Worm (Caenorhabditis elegans) whole organism, late embryonic: ENCODE data around the gene clec-59.

ENCODE experiments used
- K09A11.1 ChIP-seq: sonication (generic microtip); optimal IDR thresholded peaks from 2 replicates; lab custom pipeline; 2017; ENCODE audit warnings: antibody characterized with exemption, mild to moderate bottlenecking, missing genetic modification characterization, missing compliant biosample characterization; ENCODE audit not compliant: insufficient read depth
- Y22D7AL.16 ChIP-seq: sonication (generic microtip); optimal IDR thresholded peaks from 2 replicates; lab custom pipeline; 2016; ENCODE audit warnings: missing genetic modification characterization, missing compliant biosample characterization
- ahr-1 ChIP-seq: sonication (generic microtip); optimal IDR thresholded peaks from 2 replicates; lab custom pipeline; 2016; ENCODE audit warnings: missing genetic modification characterization, missing compliant biosample characterization
- ama-1 ChIP-seq: fragments of 150-350 bp; optimal IDR thresholded peaks from 2 replicates; lab custom pipeline; 2014
- ceh-19 ChIP-seq: fragments of 200-800 bp; sonication (Bioruptor generic); optimal IDR thresholded peaks from 2 replicates; lab custom pipeline; 2018; ENCODE audit warnings: mild to moderate bottlenecking, missing genetic modification characterization, missing compliant biosample characterization
- ceh-2 ChIP-seq: sonication (generic microtip); optimal IDR thresholded peaks from 2 replicates; lab custom pipeline; 2016; ENCODE audit warnings: missing genotype, missing genetic modification characterization, missing compliant biosample characterization
- ceh-22 ChIP-seq: sonication (generic microtip); optimal IDR thresholded peaks from 2 replicates; lab custom pipeline; 2017; ENCODE audit warnings: missing biosample characterization, missing genetic modification characterization
- ceh-30 ChIP-seq: fragments of 150-350 bp; optimal IDR thresholded peaks from 2 replicates; lab custom pipeline; 2014; ENCODE audit warnings: missing biosample characterization, missing genetic modification characterization
- ceh-31 ChIP-seq: sonication (generic microtip); optimal IDR thresholded peaks from 2 replicates; lab custom pipeline; 2016; ENCODE audit warnings: missing genetic modification characterization, missing compliant biosample characterization
- ceh-34 ChIP-seq: sonication (generic microtip); optimal IDR thresholded peaks from 2 replicates; lab custom pipeline; 2016; ENCODE audit warnings: mild to moderate bottlenecking, missing genetic modification characterization, missing compliant biosample characterization
- ceh-45 ChIP-seq: fragments of 200-800 bp; sonication (Bioruptor generic); IDR thresholded peaks from 2 replicates; pipeline ENCODE4 v1.3.6; 2022; ENCODE audit warnings: missing genetic modification reagents, missing genetic modification characterization, missing compliant biosample characterization
- ceh-48 ChIP-seq: sonication (generic microtip); optimal IDR thresholded peaks from 2 replicates; lab custom pipeline; 2016; ENCODE audit warnings: missing genetic modification characterization, inconsistent platforms, missing compliant biosample characterization
- che-1 ChIP-seq: sonication (generic microtip); optimal IDR thresholded peaks from 2 replicates; lab custom pipeline; 2016; ENCODE audit warnings: mild to moderate bottlenecking, missing genetic modification characterization, missing compliant biosample characterization
- dmd-4 ChIP-seq: sonication (generic microtip); optimal IDR thresholded peaks from 2 replicates; lab custom pipeline; 2016; ENCODE audit warnings: borderline replicate concordance, missing genetic modification characterization, missing compliant biosample characterization
- elt-2 ChIP-seq: sonication (generic microtip); optimal IDR thresholded peaks from 2 replicates; lab custom pipeline; 2016; ENCODE audit warnings: missing genetic modification reagents, missing genetic modification characterization, missing compliant biosample characterization
- elt-4 ChIP-seq: sonication (generic microtip); optimal IDR thresholded peaks from 2 replicates; lab custom pipeline; 2016; ENCODE audit warnings: missing genetic modification characterization, missing compliant biosample characterization
- ets-4 ChIP-seq: sonication (generic microtip); optimal IDR thresholded peaks from 2 replicates; lab custom pipeline; 2016; ENCODE audit warnings: missing genetic modification characterization, missing compliant biosample characterization
- fax-1 ChIP-seq: sonication (generic microtip); optimal IDR thresholded peaks from 2 replicates; lab custom pipeline; 2016; ENCODE audit warnings: missing genotype, missing genetic modification characterization, missing compliant biosample characterization
- fkh-10 ChIP-seq: fragments of 150-350 bp; optimal IDR thresholded peaks from 2 replicates; lab custom pipeline; 2014; ENCODE audit warnings: missing biosample characterization, missing genetic modification reagents, missing genetic modification characterization
- fkh-6 ChIP-seq: sonication (generic microtip); optimal IDR thresholded peaks from 2 replicates; lab custom pipeline; 2016; ENCODE audit warnings: missing genetic modification characterization, missing compliant biosample characterization
- gmeb-2 ChIP-seq: sonication (generic microtip); optimal IDR thresholded peaks from 2 replicates; lab custom pipeline; 2016; ENCODE audit warnings: missing genetic modification characterization, inconsistent platforms, missing compliant biosample characterization
- hlh-13 ChIP-seq: fragments of 200-800 bp; sonication (Bioruptor generic); optimal IDR thresholded peaks from 2 replicates; lab custom pipeline; 2018; ENCODE audit warnings: mild to moderate bottlenecking, missing genetic modification characterization, missing compliant biosample characterization
- hlh-15 ChIP-seq: sonication (generic microtip); optimal IDR thresholded peaks from 2 replicates; lab custom pipeline; 2016; ENCODE audit warnings: missing genetic modification characterization, missing compliant biosample characterization
- hlh-30 ChIP-seq: sonication (generic microtip); optimal IDR thresholded peaks from 2 replicates; lab custom pipeline; 2017; ENCODE audit warnings: antibody characterized with exemption, missing genetic modification characterization, missing compliant biosample characterization; ENCODE audit not compliant: insufficient read depth
- hlh-6 ChIP-seq: sonication (generic microtip); optimal IDR thresholded peaks from 2 replicates; lab custom pipeline; 2016; ENCODE audit warnings: missing genotype, missing genetic modification characterization, missing compliant biosample characterization
- lim-6 ChIP-seq: sonication (generic microtip); optimal IDR thresholded peaks from 2 replicates; lab custom pipeline; 2016; ENCODE audit warnings: missing genetic modification characterization, missing compliant biosample characterization
- mec-3 ChIP-seq: sonication (generic microtip); optimal IDR thresholded peaks from 2 replicates; lab custom pipeline; 2016; ENCODE audit warnings: borderline replicate concordance, missing genetic modification characterization, missing compliant biosample characterization
- nfya-1 ChIP-seq: sonication (generic microtip); optimal IDR thresholded peaks from 2 replicates; lab custom pipeline; 2017; ENCODE audit warnings: missing genetic modification characterization, mild to moderate bottlenecking, missing compliant biosample characterization, antibody characterized with exemption, moderate library complexity
- npax-4 ChIP-seq: sonication (generic microtip); optimal IDR thresholded peaks from 2 replicates; lab custom pipeline; 2016; ENCODE audit warnings: missing genetic modification characterization, missing compliant biosample characterization
- pat-9 ChIP-seq: fragments of 200-800 bp; sonication (Bioruptor generic); optimal IDR thresholded peaks from 2 replicates; lab custom pipeline; 2018; ENCODE audit warnings: mild to moderate bottlenecking, missing genetic modification characterization, moderate library complexity, missing compliant biosample characterization
- pax-1 ChIP-seq: fragments of 150-350 bp; optimal IDR thresholded peaks from 2 replicates; lab custom pipeline; 2014; ENCODE audit warnings: missing biosample characterization, missing genetic modification characterization
- pqm-1 ChIP-seq: sonication (generic microtip); optimal IDR thresholded peaks from 2 replicates; lab custom pipeline; 2016; ENCODE audit warnings: missing genetic modification characterization, missing compliant biosample characterization
- pros-1 ChIP-seq: fragments of 150-350 bp; optimal IDR thresholded peaks from 2 replicates; lab custom pipeline; 2014; ENCODE audit warnings: missing biosample characterization, missing genetic modification reagents, missing genetic modification characterization
- ref-2 ChIP-seq: sonication (generic microtip); optimal IDR thresholded peaks from 2 replicates; lab custom pipeline; 2016; ENCODE audit warnings: missing genetic modification characterization, missing compliant biosample characterization
- rnt-1 ChIP-seq: sonication (generic microtip); optimal IDR thresholded peaks from 2 replicates; lab custom pipeline; 2016; ENCODE audit warnings: missing genetic modification characterization, missing compliant biosample characterization
- sdc-2 ChIP-seq: sonication (generic microtip); optimal IDR thresholded peaks from 2 replicates; lab custom pipeline; 2016; ENCODE audit warnings: missing genotype, missing genetic modification characterization, missing compliant biosample characterization
- sox-2 ChIP-seq: fragments of 200-800 bp; sonication (Bioruptor generic); IDR thresholded peaks from 2 replicates; pipeline ENCODE4 v1.3.6; 2022; ENCODE audit warnings: missing genetic modification reagents, missing genetic modification characterization, missing compliant biosample characterization
- tbx-2 ChIP-seq: sonication (generic microtip); optimal IDR thresholded peaks from 2 replicates; lab custom pipeline; 2016; ENCODE audit warnings: missing genetic modification characterization, missing compliant biosample characterization
- unc-42 ChIP-seq: sonication (generic microtip); optimal IDR thresholded peaks from 2 replicates; lab custom pipeline; 2016; ENCODE audit warnings: missing genotype, missing genetic modification characterization, missing compliant biosample characterization
- unc-86 ChIP-seq: sonication (generic microtip); optimal IDR thresholded peaks from 2 replicates; lab custom pipeline; 2016; ENCODE audit warnings: missing genetic modification characterization, missing compliant biosample characterization
- zip-5 ChIP-seq: sonication (generic microtip); optimal IDR thresholded peaks from 2 replicates; lab custom pipeline; 2016; ENCODE audit warnings: missing genetic modification characterization, missing compliant biosample characterization
- ztf-16 ChIP-seq: sonication (generic microtip); optimal IDR thresholded peaks from 2 replicates; lab custom pipeline; 2017; ENCODE audit warnings: missing genetic modification characterization, missing compliant biosample characterization

The clec-59 gene

DNA sequence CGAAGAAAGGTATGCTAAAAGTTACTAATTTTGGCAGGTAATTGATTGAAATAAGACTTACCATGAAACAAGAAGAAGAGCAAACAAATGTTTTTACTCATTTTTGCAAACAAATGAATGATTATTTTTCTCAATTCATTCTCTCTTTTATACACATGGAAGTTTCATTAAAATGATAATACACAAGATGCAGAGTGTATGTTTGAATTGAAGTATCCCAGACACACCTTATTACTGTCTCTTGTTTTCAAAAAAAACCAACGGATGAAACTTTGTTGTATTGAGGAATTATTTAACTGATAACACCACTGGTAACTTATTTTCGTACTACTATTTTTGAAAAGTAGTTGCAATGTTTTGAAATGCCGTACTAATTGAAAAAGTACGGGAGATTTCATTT lies at the start of gene clec-59:
Gene clec-59 (minus strand): TSS at position 101 of the 400 bp plus-strand sequence.
- TF ChIP-seq ahr-1 (tag; lab: Kevin White, UChicago) (no peak), pat-9 (tag; lab: Kevin White, UChicago) (no peak), mec-3 (no peak), dmd-4 (tag; lab: Kevin White, UChicago) (no peak), ceh-30 (no peak), pqm-1 (no peak), ceh-2 (no peak), tbx-2 (tag; lab: Kevin White, UChicago) (no peak), elt-2 (no peak), ets-4 (tag; lab: Kevin White, UChicago) (no peak), fkh-10 (GFP tag; lab: Kevin White, UChicago) (no peak), ztf-16 (tag; lab: Kevin White, UChicago) (no peak), hlh-15 (tag; lab: Kevin White, UChicago) (no peak), pros-1 (no peak), pax-1 (no peak), sox-2 (GFP tag; lab: Robert Waterston, UW) (no peak)

ce11 chrII:10527649-10528134 lies 48.4 kb upstream of the clec-59 start, which contains the start of gene mab-10:
TSS of gene mab-10 (plus strand) at chrII:10528084.
- TF ChIP-seq rnt-1 (tag; lab: Kevin White, UChicago): no peak
- peak; percentile 49 for TF ChIP-seq elt-4
- TF ChIP-seq fax-1 (tag; lab: Kevin White, UChicago): peak; percentile 14

ce11 chrII:10525134-10525533 lies 45.9 kb upstream of the clec-59 start:
- no peak for TF ChIP-seq pax-1
- TF ChIP-seq hlh-30 (tag; lab: Kevin White, UChicago): no peak
- TF ChIP-seq K09A11.1: no peak
- no peak for TF ChIP-seq lim-6
- no peak for TF ChIP-seq hlh-6 (tag; lab: Kevin White, UChicago)
- no peak for TF ChIP-seq fkh-6
- no peak for TF ChIP-seq ama-1 (lab: Kevin White, UChicago)
- no peak for TF ChIP-seq mec-3
- no peak for TF ChIP-seq unc-86 (tag; lab: Kevin White, UChicago)
- TF ChIP-seq ceh-45 (GFP tag; lab: Robert Waterston, UW): no peak
- no peak for TF ChIP-seq hlh-15 (tag; lab: Kevin White, UChicago)

DNA sequence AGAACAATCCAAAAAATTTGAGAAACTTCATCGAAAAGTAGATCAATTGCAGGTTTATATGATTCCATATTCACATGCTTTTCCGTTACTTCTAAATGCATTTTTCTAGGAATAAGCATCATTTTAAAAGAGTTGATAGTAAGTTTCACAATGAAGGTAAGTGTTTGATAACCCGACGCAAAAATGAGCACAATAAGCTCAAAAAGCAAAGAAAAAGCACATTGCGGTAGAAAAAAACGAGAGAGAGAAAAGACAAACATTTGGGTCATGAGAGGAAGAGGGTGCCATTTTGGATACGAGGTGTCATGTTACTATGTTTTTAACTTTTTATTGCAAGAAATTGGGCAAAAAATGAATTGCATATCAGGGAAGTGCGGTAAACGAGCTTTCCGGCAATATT lies 45.1 kb upstream of the clec-59 start, which contains the start of gene F59B10.6:
Gene F59B10.6 (minus strand): TSS at position 101 of the 400 bp plus-strand sequence.
- TF ChIP-seq ceh-45 (GFP tag; lab: Robert Waterston, UW) (no peak), ceh-48 (tag; lab: Kevin White, UChicago) (no peak), ref-2 (tag; lab: Kevin White, UChicago) (no peak), pat-9 (tag; lab: Kevin White, UChicago) (no peak), ceh-19 (GFP tag; lab: Kevin White, UChicago) (no peak), che-1 (tag; lab: Kevin White, UChicago) (no peak), ceh-34 (tag; lab: Kevin White, UChicago) (no peak), sdc-2 (tag; lab: Kevin White, UChicago) (no peak), ahr-1 (tag; lab: Kevin White, UChicago) (no peak)

DNA sequence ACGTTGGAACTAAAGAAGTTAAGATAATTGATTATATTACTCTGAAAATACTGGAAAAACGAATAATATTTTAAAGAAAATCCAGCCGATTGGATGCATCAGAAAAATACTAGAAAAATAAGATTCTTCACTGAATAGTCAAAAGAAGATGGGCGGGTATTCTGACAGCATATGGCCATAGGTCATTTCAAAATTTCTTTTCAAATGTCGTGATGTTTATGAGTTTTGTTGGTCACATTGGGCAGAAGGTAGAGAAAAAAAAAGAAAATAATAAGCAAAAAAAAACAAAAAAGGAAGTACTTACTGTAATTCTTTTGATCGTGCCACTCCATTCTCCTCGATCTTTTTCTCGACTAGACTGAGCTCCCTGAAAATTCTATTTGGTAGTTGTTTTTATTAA lies 44.3 kb upstream of the clec-59 start, which contains the start of gene F59B10.5:
Gene F59B10.5 (minus strand): TSS at position 101 of the 400 bp plus-strand sequence.
- no peak for TF ChIP-seq zip-5 (tag; lab: Kevin White, UChicago)
- no peak for TF ChIP-seq gmeb-2 (tag; lab: Kevin White, UChicago)
- no peak for TF ChIP-seq unc-42 (tag; lab: Kevin White, UChicago)
- TF ChIP-seq hlh-30 (tag; lab: Kevin White, UChicago): no peak
- no peak for TF ChIP-seq nfya-1
- TF ChIP-seq npax-4 (tag; lab: Kevin White, UChicago): no peak
- TF ChIP-seq ceh-30: no peak
- TF ChIP-seq hlh-15 (tag; lab: Kevin White, UChicago): no peak
- TF ChIP-seq ceh-22 (tag; lab: Kevin White, UChicago): no peak
- no peak for TF ChIP-seq Y22D7AL.16 (tag; lab: Kevin White, UChicago)
- TF ChIP-seq hlh-13 (GFP tag; lab: Kevin White, UChicago): no peak
- TF ChIP-seq ceh-31 (tag; lab: Kevin White, UChicago): no peak
